Worm (Caenorhabditis elegans) whole organism, L3 larva: ENCODE results near the gene C35D10.8.

Experiments
- ama-1 ChIP-seq: fragments of 150-350 bp; optimal IDR thresholded peaks from 2 replicates; lab custom pipeline; 2018
- egl-27 ChIP-seq: sonication (generic microtip); optimal IDR thresholded peaks from 4 replicates; lab custom pipeline; 2017; ENCODE audit warnings: missing biosample characterization, missing genetic modification reagents, missing genetic modification characterization
- fkh-10 ChIP-seq: sonication (generic microtip); optimal IDR thresholded peaks from 2 replicates; lab custom pipeline; 2017; ENCODE audit warnings: missing biosample characterization, missing genetic modification reagents, missing genetic modification characterization
- lin-39 ChIP-seq: fragments of 150-350 bp; optimal IDR thresholded peaks from 2 replicates; lab custom pipeline; 2018; ENCODE audit warnings: missing biosample characterization, missing genetic modification reagents, missing genetic modification characterization
- nhr-11 ChIP-seq: fragments of 150-350 bp; optimal IDR thresholded peaks from 2 replicates; lab custom pipeline; 2014; ENCODE audit warnings: missing biosample characterization, missing genetic modification characterization
- unc-39 ChIP-seq: sonication (generic microtip); optimal IDR thresholded peaks from 4 replicates; lab custom pipeline; 2017; ENCODE audit warnings: missing biosample characterization, missing genetic modification characterization
- unc-62 ChIP-seq: fragments of 150-350 bp; sonication (generic microtip); optimal IDR thresholded peaks from 4 replicates; lab custom pipeline; 2014; ENCODE audit warnings: missing biosample characterization, missing genetic modification reagents, missing genetic modification characterization

DNA sequence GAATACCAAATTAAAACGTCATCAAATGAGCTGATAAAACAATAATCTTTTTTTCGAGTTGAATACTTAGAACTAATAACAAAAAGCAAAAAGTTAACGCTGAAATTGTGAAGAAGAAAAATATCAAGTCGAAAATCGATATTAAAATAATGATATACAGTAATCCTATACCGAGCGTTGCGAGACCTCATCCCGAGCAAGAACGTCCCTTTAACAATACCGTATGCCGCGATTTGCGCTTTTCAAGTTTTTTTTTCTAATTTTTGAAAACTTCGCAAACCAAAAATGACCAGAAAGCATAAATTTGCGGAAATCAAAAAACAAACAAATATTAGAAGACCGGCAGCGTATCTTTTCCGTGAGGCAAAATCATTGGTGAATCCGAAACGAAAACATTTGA lies 36.0 kb downstream of the C35D10.8 start, which contains the start of gene F26F4.5:
- TF ChIP-seq egl-27 (tag; lab: Kevin White, UChicago) (no peak), ama-1 (lab: Kevin White, UChicago) (no peak), lin-39 (tag; lab: Kevin White, UChicago) (no peak), unc-39 (tag; lab: Kevin White, UChicago) (no peak), fkh-10 (GFP tag; lab: Kevin White, UChicago) (no peak), nhr-11 (tag; lab: Kevin White, UChicago) (no peak), unc-62 (GFP tag; lab: Kevin White, UChicago) (no peak)
